Fruit fly (Drosophila melanogaster): ENCODE measurements around the gene CG4502.
A peak's percentile ranks its signal among the peaks of the same experiment; 100 is the strongest.

The CG4502 gene

dm6 chr2L:7154861-7155594 is 49.0 kb downstream of the CG4502 start (continued):
- no peak for TF ChIP-seq hbn (GFP tag; IDR thresholded peaks at IDR 0.05; ENCODE audit: partially characterized antibody)
- TF ChIP-seq Poxn (GFP tag; IDR thresholded peaks at IDR 0.05) = no peak
- TF ChIP-seq ttk (GFP tag; IDR thresholded peaks at IDR 0.05) = no peak
- TF ChIP-seq croc (GFP tag; conservative IDR thresholded peaks at IDR 0.05) = no peak
- TF ChIP-seq psq (GFP tag; optimal IDR thresholded peaks at IDR 0.05) = no peak
- no peak for TF ChIP-seq al (GFP tag; IDR thresholded peaks at IDR 0.05)
- no peak for TF ChIP-seq TFAM (GFP tag; optimal IDR thresholded peaks at IDR 0.05)

- TF ChIP-seq Med (GFP tag) (peak; percentile 61), CoRest (tag; optimal IDR thresholded peaks at IDR 0.05) (no peak), Ets65A (GFP tag) (peak; percentile 79), grau (tag; optimal IDR thresholded peaks at IDR 0.05) (peak; percentile 16)
These were observed 51.8 kb downstream of the CG4502 start for dm6 chr2L:7152260-7152659.

dm6 chr2L:7150775-7151174 is 53.3 kb downstream of the CG4502 start:
- TF ChIP-seq zf30C (GFP tag; optimal IDR thresholded peaks at IDR 0.05) (no peak), dimm (GFP tag; IDR thresholded peaks at IDR 0.05) (no peak), abd-A (tag; optimal IDR thresholded peaks at IDR 0.05) (no peak), CG30403 (GFP tag; optimal IDR thresholded peaks at IDR 0.05) (peak; percentile 15), CG10147 (GFP tag; optimal IDR thresholded peaks at IDR 0.05) (peak; percentile 28), nom (GFP tag; optimal IDR thresholded peaks at IDR 0.05) (no peak), CG17361 (GFP tag; IDR thresholded peaks at IDR 0.05) (peak; percentile 49; the same call in 2 of the 3 replicates), al (GFP tag; IDR thresholded peaks at IDR 0.05) (no peak), Lim3 (GFP tag; IDR thresholded peaks at IDR 0.05) (no peak), Hr39 (optimal IDR thresholded peaks at IDR 0.05) (no peak), CG10462 (GFP tag; optimal IDR thresholded peaks at IDR 0.05) (no peak), CG1024 (GFP tag; IDR thresholded peaks at IDR 0.05) (peak; percentile 33; the same call in 1 of the 2 replicates), CG7987 (GFP tag; optimal IDR thresholded peaks at IDR 0.05) (no peak), Sox102F (GFP tag; optimal IDR thresholded peaks at IDR 0.05) (peak; percentile 79), Dip2 (GFP tag; IDR thresholded peaks at IDR 0.05) (no peak), BEAF-32 (GFP tag; optimal IDR thresholded peaks at IDR 0.05) (no peak), dati (GFP tag; IDR thresholded peaks at IDR 0.05) (no peak), esg (GFP tag; conservative IDR thresholded peaks at IDR 0.05) (peak; percentile 55), CG17802 (tag; optimal IDR thresholded peaks at IDR 0.05) (no peak), lola (GFP tag; optimal IDR thresholded peaks at IDR 0.05) (peak in 1 of 3 experiments; percentile 17), kah (GFP tag; optimal IDR thresholded peaks at IDR 0.05) (no peak), shn (GFP tag; optimal IDR thresholded peaks at IDR 0.05) (no peak), lbe (GFP tag; optimal IDR thresholded peaks at IDR 0.05) (no peak), CG8924 (tag; optimal IDR thresholded peaks at IDR 0.05) (peak; percentile 65), CG13624 (GFP tag; optimal IDR thresholded peaks at IDR 0.05) (no peak), Awh (GFP tag; IDR thresholded peaks at IDR 0.05) (peak; percentile 54; the same call in 1 of the 2 replicates), fd3F (GFP tag; optimal IDR thresholded peaks at IDR 0.05) (no peak), Hmr (GFP tag; optimal IDR thresholded peaks at IDR 0.05) (no peak), tap (tag; optimal IDR thresholded peaks at IDR 0.05) (peak; percentile 37), CG14965 (GFP tag; optimal IDR thresholded peaks at IDR 0.05; ENCODE audit: borderline replicate concordance) (no peak), crol (GFP tag; IDR thresholded peaks at IDR 0.05) (peak; percentile 53), gcm (GFP tag; optimal IDR thresholded peaks at IDR 0.05) (peak; percentile 69), Hr3 (GFP tag; optimal IDR thresholded peaks at IDR 0.05) (peak; percentile 27), Bgb (GFP tag; IDR thresholded peaks at IDR 0.05; ENCODE audit: partially characterized antibody) (no peak), CG9727 (GFP tag; optimal IDR thresholded peaks at IDR 0.05) (peak; percentile 48), twi (tag; optimal IDR thresholded peaks at IDR 0.05) (peak; percentile 57)
